Fruit fly (Drosophila melanogaster): ENCODE results near the gene CG10650.

The CG10650 gene

dm6 chr2L:19009130-19009529 is 13.4 kb upstream of the CG10650 start, which contains the start of gene RpL30 (continued):
- peak; percentile 63; the same call in 1 of the 2 replicates for TF ChIP-seq toy (GFP tag; IDR thresholded peaks at IDR 0.05)
- peak; percentile 82 for TF ChIP-seq CG7786 (GFP tag; optimal IDR thresholded peaks at IDR 0.05)
- TF ChIP-seq CG18599 (GFP tag; optimal IDR thresholded peaks at IDR 0.05): peak; percentile 96
- TF ChIP-seq Scr (GFP tag; IDR thresholded peaks at IDR 0.05; ENCODE audit: partially characterized antibody): peak; percentile 65
- no peak for TF ChIP-seq prd (optimal IDR thresholded peaks at IDR 0.05)
- peak; percentile 71 for TF ChIP-seq prd (GFP tag; IDR thresholded peaks at IDR 0.05)
- peak; percentile 89 for TF ChIP-seq sug (tag; optimal IDR thresholded peaks at IDR 0.05)
- peak; percentile 82 for TF ChIP-seq CG2678 (tag; optimal IDR thresholded peaks at IDR 0.05)
- peak; percentile 79 for TF ChIP-seq CG10274 (GFP tag; optimal IDR thresholded peaks at IDR 0.05)
- peak; percentile 69 for TF ChIP-seq Ada2b (GFP tag; IDR thresholded peaks at IDR 0.05)
- TF ChIP-seq Bdp1 (GFP tag; optimal IDR thresholded peaks at IDR 0.05): peak; percentile 75
- TF ChIP-seq CG31365 (tag; optimal IDR thresholded peaks at IDR 0.05): peak; percentile 86
- peak; percentile 91 for TF ChIP-seq emc (GFP tag; optimal IDR thresholded peaks at IDR 0.05)
- TF ChIP-seq ci (GFP tag; IDR thresholded peaks at IDR 0.05): peak; percentile 99
- TF ChIP-seq pita (GFP tag; optimal IDR thresholded peaks at IDR 0.05): peak; percentile 100
- TF ChIP-seq Mes4 (GFP tag; optimal IDR thresholded peaks at IDR 0.05): peak; percentile 98
- no peak for TF ChIP-seq Hr39 (optimal IDR thresholded peaks at IDR 0.05)
- peak; percentile 91 for TF ChIP-seq Atf6 (GFP tag; IDR thresholded peaks at IDR 0.05)
- peak; percentile 91 for TF ChIP-seq gsb-n (tag; optimal IDR thresholded peaks at IDR 0.05)
- TF ChIP-seq sr (GFP tag; IDR thresholded peaks at IDR 0.05): peak; percentile 89
- TF ChIP-seq hb (GFP tag; IDR thresholded peaks at IDR 0.05; ENCODE audit: partially characterized antibody): no peak
- peak; percentile 75 for TF ChIP-seq Sox100B (GFP tag; optimal IDR thresholded peaks at IDR 0.05)
- peak; percentile 96 for TF ChIP-seq CHES-1-like (GFP tag; optimal IDR thresholded peaks at IDR 0.05)
- TF ChIP-seq schlank (tag; optimal IDR thresholded peaks at IDR 0.05): peak; percentile 92
- peak; percentile 90 for TF ChIP-seq CG4328 (GFP tag; optimal IDR thresholded peaks at IDR 0.05)
- TF ChIP-seq nau (GFP tag; optimal IDR thresholded peaks at IDR 0.05): peak; percentile 91
- peak; percentile 84 for TF ChIP-seq dysf (GFP tag; IDR thresholded peaks at IDR 0.05)
- TF ChIP-seq CG10267 (tag; optimal IDR thresholded peaks at IDR 0.05): peak; percentile 92
- TF ChIP-seq unc-4 (GFP tag; IDR thresholded peaks at IDR 0.05; ENCODE audit: partially characterized antibody): peak; percentile 68
- peak; percentile 74 for TF ChIP-seq ttk (GFP tag; IDR thresholded peaks at IDR 0.05)
- TF ChIP-seq CG10147 (GFP tag; optimal IDR thresholded peaks at IDR 0.05): peak; percentile 85
- TF ChIP-seq HLHmδ (GFP tag; optimal IDR thresholded peaks at IDR 0.05): peak; percentile 99
- TF ChIP-seq Hr51 (GFP tag; optimal IDR thresholded peaks at IDR 0.05): peak; percentile 79 to 84
- no peak for TF ChIP-seq Ravus (GFP tag; IDR thresholded peaks at IDR 0.05)
- TF ChIP-seq grn (GFP tag; optimal IDR thresholded peaks at IDR 0.05): peak; percentile 90
- peak; percentile 91 for TF ChIP-seq stc (GFP tag; IDR thresholded peaks at IDR 0.05)
- TF ChIP-seq mirr (GFP tag; optimal IDR thresholded peaks at IDR 0.05): peak; percentile 97
- TF ChIP-seq yki (optimal IDR thresholded peaks at IDR 0.05): no peak
- peak; percentile 83; the same call in 1 of the 2 replicates for TF ChIP-seq ham (GFP tag; IDR thresholded peaks at IDR 0.05)
- peak; percentile 91 for TF ChIP-seq onecut (GFP tag; IDR thresholded peaks at IDR 0.05)
- peak; percentile 88 for TF ChIP-seq CG12744 (GFP tag; optimal IDR thresholded peaks at IDR 0.05)
- TF ChIP-seq repo (GFP tag; optimal IDR thresholded peaks at IDR 0.05): peak; percentile 90
- peak; percentile 31 for TF ChIP-seq pros (GFP tag; optimal IDR thresholded peaks at IDR 0.05)
- peak; percentile 92 for TF ChIP-seq CG17328 (GFP tag; IDR thresholded peaks at IDR 0.05)
- peak; percentile 88 for TF ChIP-seq nmo (GFP tag; optimal IDR thresholded peaks at IDR 0.05)
- TF ChIP-seq Asciz (GFP tag; optimal IDR thresholded peaks at IDR 0.05): peak; percentile 90
- peak; percentile 80 for TF ChIP-seq Usf (GFP tag; optimal IDR thresholded peaks at IDR 0.05)
- TF ChIP-seq klu (GFP tag; IDR thresholded peaks at IDR 0.05): no peak; the same call in 1 of the 2 replicates
- peak; percentile 100 for TF ChIP-seq gfzf (GFP tag; optimal IDR thresholded peaks at IDR 0.05)
- TF ChIP-seq CG7928 (GFP tag; optimal IDR thresholded peaks at IDR 0.05): peak; percentile 75
- TF ChIP-seq sob (GFP tag; IDR thresholded peaks at IDR 0.05): peak; percentile 93
- TF ChIP-seq CG12104 (GFP tag; optimal IDR thresholded peaks at IDR 0.05): peak; percentile 91

Data from whole organism, embryonic.